Fruit fly (Drosophila melanogaster) whole organism, embryonic: ENCODE measurements around the gene Ptp36E.

Source experiments
- Abd-B ChIP-seq: fragments of 200-800 bp; sonication (Bioruptor generic); optimal IDR thresholded peaks from 2 replicates; lab custom pipeline; 2018; ENCODE audit warnings: missing biosample characterization, mild to moderate bottlenecking, missing genetic modification characterization, moderate library complexity
- CG10654 ChIP-seq: fragments of 200-800 bp; sonication (Bioruptor generic); optimal IDR thresholded peaks from 2 replicates; lab custom pipeline; 2016; ENCODE audit warnings: missing biosample characterization, missing genetic modification characterization
- CG11085 ChIP-seq: fragments of 200-800 bp; sonication (Bioruptor generic); IDR thresholded peaks from 2 replicates; pipeline ENCODE4 v1.3.6; 2022; ENCODE audit warnings: missing biosample characterization, missing genetic modification characterization
- CG11093 ChIP-seq: fragments of 200-800 bp; sonication (Bioruptor generic); IDR thresholded peaks from 3 replicates; pipeline ENCODE4 v1.3.6; 2022; ENCODE audit warnings: missing biosample characterization, missing genetic modification characterization
- CG11696 ChIP-seq: fragments of 200-800 bp; sonication (Bioruptor generic); IDR thresholded peaks from 2 replicates; pipeline ENCODE4 v1.3.6; 2022; ENCODE audit warnings: missing biosample characterization, missing genetic modification characterization
- CG12219 ChIP-seq: fragments of 200-800 bp; sonication (Bioruptor generic); optimal IDR thresholded peaks from 3 replicates; lab custom pipeline; 2018; ENCODE audit warnings: missing biosample characterization, mild to moderate bottlenecking, missing genetic modification characterization
- CG12942 ChIP-seq: fragments of 200-800 bp; sonication (Bioruptor generic); optimal IDR thresholded peaks from 3 replicates; lab custom pipeline; 2016; ENCODE audit warnings: missing biosample characterization, missing genetic modification characterization
- CG13123 ChIP-seq: fragments of 200-800 bp; sonication (Bioruptor generic); optimal IDR thresholded peaks from 2 replicates; lab custom pipeline; 2016; ENCODE audit warnings: missing biosample characterization, missing genetic modification characterization
- CG13775 ChIP-seq: fragments of 200-800 bp; sonication (Bioruptor generic); optimal IDR thresholded peaks from 3 replicates; lab custom pipeline; 2017; ENCODE audit warnings: missing biosample characterization, mild to moderate bottlenecking, missing genetic modification characterization
- CG14441 ChIP-seq: fragments of 200-800 bp; sonication (Bioruptor generic); IDR thresholded peaks from 2 replicates; pipeline ENCODE4 v1.3.6; 2022; ENCODE audit warnings: missing biosample characterization, missing genetic modification characterization
- CG1603 ChIP-seq: fragments of 200-800 bp; sonication (Bioruptor generic); optimal IDR thresholded peaks from 2 replicates; lab custom pipeline; 2019; ENCODE audit warnings: missing biosample characterization, mild to moderate bottlenecking, missing genetic modification characterization, moderate library complexity
- CG16813 ChIP-seq: fragments of 200-800 bp; sonication (Bioruptor generic); IDR thresholded peaks from 3 replicates; pipeline ENCODE4 v1.3.6; 2022; ENCODE audit warnings: missing biosample characterization, missing genetic modification characterization; ENCODE audit not compliant: partially characterized antibody
- CG17912 ChIP-seq: fragments of 200-800 bp; sonication (Bioruptor generic); optimal IDR thresholded peaks from 2 replicates; lab custom pipeline; 2018; ENCODE audit warnings: missing biosample characterization, mild to moderate bottlenecking, missing genetic modification characterization
- CG1792 ChIP-seq: fragments of 200-800 bp; sonication (Bioruptor generic); optimal IDR thresholded peaks from 2 replicates; lab custom pipeline; 2016; ENCODE audit warnings: missing biosample characterization, missing genetic modification characterization
- CG18262 ChIP-seq: fragments of 200-800 bp; optimal IDR thresholded peaks from 3 replicates; lab custom pipeline; 2019; ENCODE audit warnings: missing biosample characterization, mild to moderate bottlenecking, missing genetic modification characterization, moderate library complexity
- CG30431 ChIP-seq: fragments of 200-800 bp; sonication (Bioruptor generic); optimal IDR thresholded peaks from 2 replicates; lab custom pipeline; 2017; ENCODE audit warnings: missing biosample characterization, missing genetic modification characterization
- CG31388 ChIP-seq: fragments of 200-800 bp; sonication (Bioruptor generic); optimal IDR thresholded peaks from 2 replicates; lab custom pipeline; 2016; ENCODE audit warnings: missing biosample characterization, missing genetic modification characterization
- CG3847 ChIP-seq: fragments of 200-800 bp; sonication (Bioruptor generic); IDR thresholded peaks from 2 replicates; pipeline ENCODE4 v1.3.6; 2022; ENCODE audit warnings: missing biosample characterization, missing genetic modification characterization
- CG3995 ChIP-seq: fragments of 200-800 bp; sonication (Bioruptor generic); optimal IDR thresholded peaks from 3 replicates; lab custom pipeline; 2016; ENCODE audit warnings: missing biosample characterization, missing genetic modification characterization
- CG6175 ChIP-seq: fragments of 200-800 bp; sonication (Bioruptor generic); IDR thresholded peaks from 3 replicates; pipeline ENCODE4 v1.3.6; 2022; ENCODE audit warnings: missing biosample characterization, missing genetic modification characterization
- CG6765 ChIP-seq: fragments of 200-800 bp; sonication (Bioruptor generic); optimal IDR thresholded peaks from 3 replicates; lab custom pipeline; 2017; ENCODE audit warnings: missing biosample characterization, mild to moderate bottlenecking, missing genetic modification characterization
- CG7271 ChIP-seq: fragments of 200-800 bp; sonication (Bioruptor generic); optimal IDR thresholded peaks from 2 replicates; lab custom pipeline; 2018; ENCODE audit warnings: missing biosample characterization, mild to moderate bottlenecking, missing genetic modification characterization, moderate library complexity
- CG7372 ChIP-seq: fragments of 200-800 bp; sonication (Bioruptor generic); IDR thresholded peaks from 2 replicates; pipeline ENCODE4 v1.3.6; 2022; ENCODE audit warnings: missing biosample characterization, missing genetic modification characterization
- D ChIP-seq, 2 experiments: fragments of 200-800 bp in 1 of 2; fragments of >200 bp in 1 of 2; sonication (Bioruptor generic) in 1 of 2; optimal IDR thresholded peaks; 2 replicates in 1 of 2; 3 replicates in 1 of 2; lab custom pipeline; 2017; ENCODE audit warnings: mild to moderate bottlenecking in 1 of 2, missing biosample characterization in 1 of 2, missing genetic modification characterization in 1 of 2, missing genetic modification reagents in 1 of 2
- Eip74EF ChIP-seq, 2 experiments: fragments of 200-800 bp in 1 of 2; fragments of >200 bp in 1 of 2; sonication (Bioruptor generic) in 1 of 2; optimal IDR thresholded peaks; 2 replicates each; lab custom pipeline; 2017 to 2019; ENCODE audit warnings: missing biosample characterization in 2 of 2, missing genetic modification characterization in 2 of 2, mild to moderate bottlenecking in 1 of 2, moderate library complexity in 1 of 2
- GATAe ChIP-seq: fragments of 200-800 bp; sonication (Bioruptor generic); conservative IDR thresholded peaks from 2 replicates; pipeline ENCODE4 v1.3.6; 2022; ENCODE audit warnings: missing biosample characterization, missing genetic modification characterization
- HLH54F ChIP-seq: fragments of 200-800 bp; sonication (Bioruptor generic); optimal IDR thresholded peaks from 3 replicates; lab custom pipeline; 2016; ENCODE audit warnings: missing biosample characterization, missing genetic modification characterization
- HmgZ ChIP-seq: fragments of 200-800 bp; sonication (Bioruptor generic); optimal IDR thresholded peaks from 2 replicates; lab custom pipeline; 2018; ENCODE audit warnings: missing biosample characterization, mild to moderate bottlenecking, missing genetic modification characterization
- Mad ChIP-seq: fragments of 200-800 bp; sonication (Bioruptor generic); optimal IDR thresholded peaks from 2 replicates; lab custom pipeline; 2016; ENCODE audit warnings: missing biosample characterization, missing genetic modification characterization
- Poxn ChIP-seq: fragments of 200-800 bp; sonication (Bioruptor generic); IDR thresholded peaks from 2 replicates; pipeline ENCODE4 v1.3.6; 2022; ENCODE audit warnings: missing biosample characterization, missing genetic modification characterization
- Rfx ChIP-seq: fragments of 200-800 bp; sonication (Bioruptor generic); IDR thresholded peaks from 2 replicates; pipeline ENCODE4 v1.3.6; 2022; ENCODE audit warnings: missing biosample characterization, missing genetic modification characterization
- Side ChIP-seq: fragments of 200-800 bp; sonication (Bioruptor generic); optimal IDR thresholded peaks from 2 replicates; lab custom pipeline; 2016; ENCODE audit warnings: missing biosample characterization, missing genetic modification characterization
- Taf1 ChIP-seq: fragments of 200-800 bp; sonication (Bioruptor generic); IDR thresholded peaks from 2 replicates; pipeline ENCODE4 v1.3.6; 2022; ENCODE audit warnings: missing biosample characterization, missing genetic modification characterization
- Usf ChIP-seq: fragments of 200-800 bp; sonication (Bioruptor generic); optimal IDR thresholded peaks from 2 replicates; lab custom pipeline; 2017; ENCODE audit warnings: missing genotype, missing biosample characterization, missing genetic modification characterization
- bcd ChIP-seq: fragments of 200-800 bp; sonication (Bioruptor generic); optimal IDR thresholded peaks from 2 replicates; lab custom pipeline; 2017; ENCODE audit warnings: missing biosample characterization, mild to moderate bottlenecking, missing genetic modification characterization
- bowl ChIP-seq: fragments of 200-800 bp; sonication (Bioruptor generic); IDR thresholded peaks from 2 replicates; pipeline ENCODE4 v1.3.6; 2022; ENCODE audit warnings: missing biosample characterization, missing genetic modification characterization
- crp ChIP-seq, 2 experiments: fragments of 200-800 bp; sonication (Bioruptor generic); optimal IDR thresholded peaks; 2 replicates in 1 of 2; 3 replicates in 1 of 2; lab custom pipeline; 2017; ENCODE audit warnings: missing biosample characterization in 2 of 2, missing genetic modification characterization in 2 of 2, mild to moderate bottlenecking in 1 of 2, moderate library complexity in 1 of 2
- dan ChIP-seq: fragments of 200-800 bp; sonication (Bioruptor generic); IDR thresholded peaks from 2 replicates; pipeline ENCODE4 v1.3.6; 2022; ENCODE audit warnings: missing biosample characterization, missing genetic modification characterization
- exex ChIP-seq: fragments of 200-800 bp; sonication (Bioruptor generic); optimal IDR thresholded peaks from 4 replicates; lab custom pipeline; 2018; ENCODE audit warnings: missing biosample characterization, mild to moderate bottlenecking, missing genetic modification characterization, moderate library complexity
- ftz-f1 ChIP-seq: fragments of 200-800 bp; sonication (Bioruptor generic); optimal IDR thresholded peaks from 2 replicates; lab custom pipeline; 2016; ENCODE audit warnings: missing biosample characterization, missing genetic modification characterization
- gem ChIP-seq: fragments of 200-800 bp; sonication (Bioruptor generic); optimal IDR thresholded peaks from 2 replicates; lab custom pipeline; 2019; ENCODE audit warnings: missing biosample characterization, mild to moderate bottlenecking, missing genetic modification characterization, moderate library complexity
- hkb ChIP-seq, 2 experiments: fragments of 200-800 bp in 1 of 2; fragments of >200 bp in 1 of 2; sonication (Bioruptor generic) in 1 of 2; IDR thresholded peaks in 1 of 2; optimal IDR thresholded peaks in 1 of 2; 2 replicates each; pipeline versions ENCODE4 v1.3.6 to Lab custom; 2017 to 2022; ENCODE audit warnings: missing biosample characterization in 1 of 2, missing genetic modification characterization in 1 of 2
- lola ChIP-seq, 3 experiments: fragments of >200 bp in 2 of 3; fragments of 200-800 bp in 1 of 3; sonication (Bioruptor generic) in 1 of 3; optimal IDR thresholded peaks; 2 replicates each; lab custom pipeline; 2017 to 2019; ENCODE audit warnings: missing biosample characterization in 3 of 3, missing genetic modification characterization in 3 of 3, mild to moderate bottlenecking in 1 of 3, moderate library complexity in 1 of 3
- mld ChIP-seq: fragments of 200-800 bp; sonication (Bioruptor generic); IDR thresholded peaks from 3 replicates; pipeline ENCODE4 v1.3.6; 2022; ENCODE audit warnings: missing biosample characterization, missing genetic modification characterization; ENCODE audit not compliant: partially characterized antibody
- pb ChIP-seq: fragments of 200-800 bp; sonication (Bioruptor generic); optimal IDR thresholded peaks from 3 replicates; lab custom pipeline; 2016; ENCODE audit warnings: missing biosample characterization, missing genetic modification characterization
- pita ChIP-seq: fragments of 200-800 bp; sonication (Bioruptor generic); optimal IDR thresholded peaks from 2 replicates; lab custom pipeline; 2017; ENCODE audit warnings: missing biosample characterization, mild to moderate bottlenecking, missing genetic modification characterization
- ro ChIP-seq: fragments of 200-800 bp; sonication (Bioruptor generic); IDR thresholded peaks from 2 replicates; pipeline ENCODE4 v1.3.6; 2022; ENCODE audit warnings: missing biosample characterization, missing genetic modification characterization
- trem ChIP-seq: fragments of 200-800 bp; optimal IDR thresholded peaks from 3 replicates; lab custom pipeline; 2019; ENCODE audit warnings: missing biosample characterization, mild to moderate bottlenecking, missing genetic modification characterization, moderate library complexity
- unc-4 ChIP-seq: fragments of 200-800 bp; sonication (Bioruptor generic); IDR thresholded peaks from 2 replicates; pipeline ENCODE4 v1.3.6; 2022; ENCODE audit warnings: missing biosample characterization, missing genetic modification characterization; ENCODE audit not compliant: partially characterized antibody
- vnd ChIP-seq: fragments of 200-800 bp; sonication (Bioruptor generic); IDR thresholded peaks from 3 replicates; pipeline ENCODE4 v1.3.6; 2022; ENCODE audit warnings: missing biosample characterization, missing genetic modification characterization; ENCODE audit not compliant: partially characterized antibody

The Ptp36E gene

dm6 chr2L:18152172-18152639 is 32.6 kb downstream of the Ptp36E start, which contains the start of gene Socs36E (continued):
- TF ChIP-seq CG6765 (GFP tag; lab: Kevin White, UChicago) (no peak), CG30431 (GFP tag; lab: Kevin White, UChicago) (no peak), CG7372 (GFP tag; lab: Robert Waterston, UW) (no peak), CG3995 (peak; percentile 55), ftz-f1 (GFP tag; lab: Kevin White, UChicago) (peak; percentile 12), CG17912 (GFP tag; lab: Kevin White, UChicago) (no peak), dan (GFP tag; lab: Robert Waterston, UW) (no peak), Poxn (GFP tag; lab: Robert Waterston, UW) (no peak), CG13775 (GFP tag; lab: Kevin White, UChicago) (no peak), gem (tag; lab: Kevin White, UChicago) (no peak), CG6175 (GFP tag; lab: Robert Waterston, UW) (0 out of 3 replicates have a peak, but pooled peaks have one; percentile 47), CG31388 (GFP tag; lab: Kevin White, UChicago) (no peak), unc-4 (GFP tag; lab: Robert Waterston, UW) (peak; percentile 60), bowl (no peak), vnd (GFP tag; lab: Robert Waterston, UW) (no peak), CG10654 (no peak), CG7271 (no peak), CG18262 (no peak), lola (GFP tag; optimal IDR thresholded peaks at IDR 0.05; lab: Kevin White, UChicago) (no peak), hkb (optimal IDR thresholded peaks at IDR 0.05; lab: Kevin White, UChicago) (no peak), hkb (GFP tag; IDR thresholded peaks at IDR 0.05; lab: Robert Waterston, UW) (peak; percentile 39; the same call in 1 of the 2 replicates), CG12942 (no peak), D (optimal IDR thresholded peaks at IDR 0.05; lab: Kevin White, UChicago) (no peak), D (GFP tag; optimal IDR thresholded peaks at IDR 0.05; lab: Kevin White, UChicago) (no peak), trem (tag; lab: Kevin White, UChicago) (peak; percentile 91), CG13123 (GFP tag; lab: Kevin White, UChicago) (peak; percentile 23), Taf1 (GFP tag; lab: Robert Waterston, UW) (no peak), pita (peak; percentile 100), ro (GFP tag; lab: Robert Waterston, UW) (no peak), CG12219 (GFP tag; lab: Kevin White, UChicago) (no peak), Rfx (GFP tag; lab: Robert Waterston, UW) (peak; percentile 59), HmgZ (tag; lab: Kevin White, UChicago) (peak; percentile 92), CG11085 (GFP tag; lab: Robert Waterston, UW) (no peak), Usf (no peak), Eip74EF (GFP tag; optimal IDR thresholded peaks at IDR 0.05; lab: Kevin White, UChicago) (no peak), CG3847 (GFP tag; lab: Robert Waterston, UW) (peak; percentile 77), Abd-B (peak; percentile 91), CG1792 (GFP tag; lab: Kevin White, UChicago) (no peak), crp (GFP tag; optimal IDR thresholded peaks at IDR 0.05; lab: Kevin White, UChicago) (no peak), CG1603 (tag; lab: Kevin White, UChicago) (peak; percentile 95), Mad (GFP tag; lab: Kevin White, UChicago) (peak; percentile 54), HLH54F (peak; percentile 23), CG16813 (GFP tag; lab: Robert Waterston, UW) (peak; percentile 65), Side (GFP tag; lab: Kevin White, UChicago) (peak; percentile 9), exex (tag; lab: Kevin White, UChicago) (peak; percentile 52), CG11093 (GFP tag; lab: Robert Waterston, UW) (no peak), mld (GFP tag; lab: Robert Waterston, UW) (no peak), CG14441 (GFP tag; lab: Robert Waterston, UW) (no peak), GATAe (no peak), CG11696 (GFP tag; lab: Robert Waterston, UW) (no peak), pb (GFP tag; lab: Kevin White, UChicago) (no peak), bcd (GFP tag; lab: Kevin White, UChicago) (peak; percentile 9)
